Worm (Caenorhabditis elegans): ENCODE data around the gene E_BE45912.2.
A peak's percentile ranks its signal among the peaks of the same experiment; 100 is the strongest.

Gene E_BE45912.2

ce11 chrIII:1034853-1035252 is 4.0 kb upstream of the E_BE45912.2 start:
- TF ChIP-seq nhr-77 (tag; optimal IDR thresholded peaks at IDR 0.05) (no peak), nhr-12 (tag; optimal IDR thresholded peaks at IDR 0.05) (no peak), peb-1 (tag; optimal IDR thresholded peaks at IDR 0.05) (no peak), snpc-4 (tag; optimal IDR thresholded peaks at IDR 0.05) (no peak), lin-39 (tag; optimal IDR thresholded peaks at IDR 0.05) (no peak), elt-1 (tag; optimal IDR thresholded peaks at IDR 0.05) (no peak), mdl-1 (tag; optimal IDR thresholded peaks at IDR 0.05) (no peak), unc-62 (GFP tag; optimal IDR thresholded peaks at IDR 0.05) (no peak), skn-1 (tag; optimal IDR thresholded peaks at IDR 0.05) (no peak), ztf-4 (tag; optimal IDR thresholded peaks at IDR 0.05) (no peak), ztf-1 (GFP tag; conservative IDR thresholded peaks at IDR 0.05) (no peak), ceh-82 (tag; optimal IDR thresholded peaks at IDR 0.05) (no peak), nhr-6 (tag; optimal IDR thresholded peaks at IDR 0.05) (no peak), unc-39 (tag; optimal IDR thresholded peaks at IDR 0.05) (no peak), lin-13 (GFP tag; optimal IDR thresholded peaks at IDR 0.05) (no peak), nhr-23 (tag; optimal IDR thresholded peaks at IDR 0.05) (no peak), crh-2 (tag; optimal IDR thresholded peaks at IDR 0.05) (no peak), R02D3.7 (tag; optimal IDR thresholded peaks at IDR 0.05) (no peak), mab-5 (tag; optimal IDR thresholded peaks at IDR 0.05) (no peak)

ce11 chrIII:1028233-1028632 is 2.7 kb downstream of the E_BE45912.2 start:
- TF ChIP-seq nhr-237 (tag; optimal IDR thresholded peaks at IDR 0.05) (no peak), fos-1 (tag; optimal IDR thresholded peaks at IDR 0.05) (peak; percentile 88), sma-9 (GFP tag; optimal IDR thresholded peaks at IDR 0.05) (peak; percentile 16), sma-9 (tag; optimal IDR thresholded peaks at IDR 0.05) (no peak), nhr-129 (tag; optimal IDR thresholded peaks at IDR 0.05) (no peak), egl-27 (tag; optimal IDR thresholded peaks at IDR 0.05) (no peak)

- TF ChIP-seq fos-1 (tag; optimal IDR thresholded peaks at IDR 0.05): peak; percentile 58
- no peak for TF ChIP-seq ceh-82 (tag; optimal IDR thresholded peaks at IDR 0.05)
These were observed 4.6 kb downstream of the E_BE45912.2 start, which contains the start of gene clc-25 for ce11 chrIII:1026261-1026660. Gene clc-25 (minus strand): TSS chrIII:1026361.

ce11 chrIII:1020732-1021131 is 10.2 kb downstream of the E_BE45912.2 start, which contains the start of gene clc-23:
Gene clc-23 (plus strand): TSS chrIII:1020954.
- TF ChIP-seq unc-55 (GFP tag; optimal IDR thresholded peaks at IDR 0.05) (no peak), fos-1 (tag; optimal IDR thresholded peaks at IDR 0.05) (peak; percentile 37)

- no peak for TF ChIP-seq skn-1 (tag; optimal IDR thresholded peaks at IDR 0.05)
- no peak for TF ChIP-seq ztf-1 (GFP tag; conservative IDR thresholded peaks at IDR 0.05)
- TF ChIP-seq unc-55 (GFP tag; optimal IDR thresholded peaks at IDR 0.05): no peak
- no peak for TF ChIP-seq mab-5 (tag; optimal IDR thresholded peaks at IDR 0.05)
- TF ChIP-seq ceh-16 (tag; optimal IDR thresholded peaks at IDR 0.05): no peak
- TF ChIP-seq nhr-21 (tag; optimal IDR thresholded peaks at IDR 0.05): no peak
- no peak for TF ChIP-seq nhr-12 (tag; optimal IDR thresholded peaks at IDR 0.05)
- TF ChIP-seq sma-9 (GFP tag; optimal IDR thresholded peaks at IDR 0.05): no peak
- no peak for TF ChIP-seq sma-9 (tag; optimal IDR thresholded peaks at IDR 0.05)
- TF ChIP-seq nhr-237 (tag; optimal IDR thresholded peaks at IDR 0.05): no peak
- TF ChIP-seq ZK546.5 (tag; optimal IDR thresholded peaks at IDR 0.05): no peak
- no peak for TF ChIP-seq zag-1 (tag; optimal IDR thresholded peaks at IDR 0.05)
- TF ChIP-seq sem-4 (tag; optimal IDR thresholded peaks at IDR 0.05): no peak
- no peak for TF ChIP-seq nhr-129 (tag; optimal IDR thresholded peaks at IDR 0.05)
- TF ChIP-seq aly-2 (tag; optimal IDR thresholded peaks at IDR 0.05): no peak
- no peak for TF ChIP-seq elt-1 (tag; optimal IDR thresholded peaks at IDR 0.05)
- no peak for TF ChIP-seq ama-1 (optimal IDR thresholded peaks at IDR 0.05)
These were observed 14.8 kb downstream of the E_BE45912.2 start, which contains the start of gene Y34F4.3 for ce11 chrIII:1016080-1016479. Gene Y34F4.3 (minus strand): TSS chrIII:1016180.

ce11 chrIII:1009775-1010174 is 21.1 kb downstream of the E_BE45912.2 start, which contains the start of gene clc-24:
Gene clc-24 (plus strand): TSS chrIII:1010037.
- no peak for TF ChIP-seq nhr-21 (tag; optimal IDR thresholded peaks at IDR 0.05)
- TF ChIP-seq fos-1 (tag; optimal IDR thresholded peaks at IDR 0.05): no peak
- no peak for TF ChIP-seq nhr-10 (tag; optimal IDR thresholded peaks at IDR 0.05)
- TF ChIP-seq lsy-2 (tag; optimal IDR thresholded peaks at IDR 0.05): no peak
- TF ChIP-seq ama-1 (optimal IDR thresholded peaks at IDR 0.05): no peak
- no peak for TF ChIP-seq Y55F3AM.14 (GFP tag; optimal IDR thresholded peaks at IDR 0.05)
- no peak for TF ChIP-seq nhr-23 (tag; optimal IDR thresholded peaks at IDR 0.05)

Data from whole organism, L2 larva.